Worm (Caenorhabditis elegans) whole organism, L1 larva: ENCODE measurements around the gene npr-43.

ENCODE experiments used
- C16A3.4 ChIP-seq: fragments of 150-350 bp; optimal IDR thresholded peaks from 2 replicates; lab custom pipeline; 2014; ENCODE audit warnings: missing biosample characterization, missing genetic modification characterization
- C34B4.2 ChIP-seq: sonication (generic microtip); optimal IDR thresholded peaks from 2 replicates; lab custom pipeline; 2017; ENCODE audit warnings: mild to moderate bottlenecking, missing genetic modification characterization, missing compliant biosample characterization
- Y116A8C.19 ChIP-seq: sonication (generic microtip); optimal IDR thresholded peaks from 2 replicates; lab custom pipeline; 2016; ENCODE audit warnings: missing compliant biosample characterization, missing genetic modification characterization, borderline replicate concordance
- aha-1 ChIP-seq: fragments of 150-350 bp; optimal IDR thresholded peaks from 2 replicates; lab custom pipeline; 2014; ENCODE audit warnings: missing biosample characterization, missing genetic modification characterization
- aly-2 ChIP-seq: fragments of 150-350 bp; optimal IDR thresholded peaks from 2 replicates; lab custom pipeline; 2014; ENCODE audit warnings: missing biosample characterization, missing genetic modification characterization
- ama-1 ChIP-seq: fragments of 150-350 bp; optimal IDR thresholded peaks from 2 replicates; lab custom pipeline; 2014
- ceh-88 ChIP-seq: fragments of 200-800 bp; sonication (Bioruptor generic); IDR thresholded peaks from 2 replicates; pipeline ENCODE4 v1.3.6; 2022; ENCODE audit warnings: missing genetic modification characterization, missing compliant biosample characterization
- ceh-90 ChIP-seq: sonication (generic microtip); optimal IDR thresholded peaks from 2 replicates; lab custom pipeline; 2016; ENCODE audit warnings: missing genetic modification characterization, missing compliant biosample characterization
- efl-1 ChIP-seq, 4 experiments: fragments of 150-350 bp; optimal IDR thresholded peaks in 3 of 4; peaks in 1 of 4; 1 replicate in 1 of 4; 2 replicates in 3 of 4; lab custom pipeline; 2014; ENCODE audit warnings: missing biosample characterization in 2 of 4, missing genetic modification characterization in 2 of 4, missing genetic modification reagents in 2 of 4
- egl-13 ChIP-seq: sonication (generic microtip); optimal IDR thresholded peaks from 2 replicates; lab custom pipeline; 2016; ENCODE audit warnings: missing genotype, missing genetic modification reagents, missing genetic modification characterization, missing compliant biosample characterization
- egl-27 ChIP-seq, 2 experiments: fragments of 150-350 bp in 1 of 2; sonication (generic microtip); optimal IDR thresholded peaks; 3 replicates each; lab custom pipeline; 2017 to 2018; ENCODE audit warnings: missing biosample characterization in 2 of 2, missing genetic modification characterization in 2 of 2, missing genetic modification reagents in 2 of 2
- elt-2 ChIP-seq: sonication (generic microtip); optimal IDR thresholded peaks from 2 replicates; lab custom pipeline; 2016; ENCODE audit warnings: missing genetic modification characterization, mild to moderate bottlenecking, inconsistent platforms, missing compliant biosample characterization, missing genetic modification reagents
- elt-3 ChIP-seq, 6 experiments: fragments of 150-350 bp in 1 of 6; sonication (generic microtip); optimal IDR thresholded peaks; 2 replicates each; lab custom pipeline; 2017 to 2018; ENCODE audit warnings: missing biosample characterization in 6 of 6, missing genetic modification characterization in 6 of 6, inconsistent platforms in 1 of 6
- ets-5 ChIP-seq: fragments of 200-800 bp; sonication (Bioruptor generic); IDR thresholded peaks from 2 replicates; pipeline ENCODE4 v1.3.6; 2022; ENCODE audit warnings: missing genetic modification characterization, missing compliant biosample characterization
- fkh-10 ChIP-seq: sonication (generic microtip); optimal IDR thresholded peaks from 2 replicates; lab custom pipeline; 2017; ENCODE audit warnings: missing biosample characterization, missing genetic modification reagents, missing genetic modification characterization
- fkh-4 ChIP-seq: sonication (generic microtip); optimal IDR thresholded peaks from 2 replicates; lab custom pipeline; 2016; ENCODE audit warnings: missing compliant biosample characterization, missing genetic modification characterization, borderline replicate concordance
- fkh-8 ChIP-seq: sonication (generic microtip); optimal IDR thresholded peaks from 2 replicates; lab custom pipeline; 2016; ENCODE audit warnings: mild to moderate bottlenecking, missing genetic modification characterization, missing compliant biosample characterization
- fos-1 ChIP-seq: fragments of 150-350 bp; optimal IDR thresholded peaks from 2 replicates; lab custom pipeline; 2014; ENCODE audit warnings: missing biosample characterization, missing genetic modification characterization
- grh-1 ChIP-seq: fragments of 200-800 bp; sonication (Bioruptor generic); IDR thresholded peaks from 2 replicates; pipeline ENCODE4 v1.3.6; 2022; ENCODE audit warnings: missing genetic modification reagents, missing genetic modification characterization, missing compliant biosample characterization
- hlh-4 ChIP-seq: sonication (generic microtip); optimal IDR thresholded peaks from 2 replicates; lab custom pipeline; 2016; ENCODE audit warnings: mild to moderate bottlenecking, missing genetic modification characterization, missing compliant biosample characterization
- isw-1 ChIP-seq: fragments of 200-800 bp; sonication (Bioruptor generic); IDR thresholded peaks from 2 replicates; pipeline ENCODE4 v1.3.6; 2022; ENCODE audit warnings: missing genetic modification characterization, missing compliant biosample characterization
- lin-13 ChIP-seq: fragments of 150-350 bp; optimal IDR thresholded peaks from 2 replicates; lab custom pipeline; 2014; ENCODE audit warnings: missing biosample characterization, missing genetic modification reagents, missing genetic modification characterization
- lir-3 ChIP-seq: sonication (generic microtip); optimal IDR thresholded peaks from 2 replicates; lab custom pipeline; 2016; ENCODE audit warnings: mild to moderate bottlenecking, missing genetic modification characterization, moderate library complexity, missing compliant biosample characterization; ENCODE audit not compliant: poor library complexity
- lsy-2 ChIP-seq, 2 experiments: fragments of 150-350 bp; optimal IDR thresholded peaks; 2 replicates each; lab custom pipeline; 2014; ENCODE audit warnings: missing biosample characterization in 2 of 2, missing genetic modification characterization in 2 of 2
- mab-9 ChIP-seq: fragments of 200-800 bp; sonication (Bioruptor generic); IDR thresholded peaks from 2 replicates; pipeline ENCODE4 v1.3.6; 2022; ENCODE audit warnings: missing genetic modification reagents, missing genetic modification characterization, missing compliant biosample characterization
- mef-2 ChIP-seq: fragments of 150-350 bp; optimal IDR thresholded peaks from 2 replicates; lab custom pipeline; 2014; ENCODE audit warnings: missing biosample characterization, missing genetic modification characterization
- nhr-11 ChIP-seq: fragments of 150-350 bp; optimal IDR thresholded peaks from 2 replicates; lab custom pipeline; 2014; ENCODE audit warnings: missing biosample characterization, missing genetic modification characterization
- nhr-12 ChIP-seq: sonication (generic microtip); optimal IDR thresholded peaks from 2 replicates; lab custom pipeline; 2017; ENCODE audit warnings: missing biosample characterization, missing genetic modification characterization
- nhr-19 ChIP-seq: fragments of 200-800 bp; sonication (Bioruptor generic); conservative IDR thresholded peaks from 2 replicates; pipeline ENCODE4 v1.3.6; 2022; ENCODE audit warnings: missing genetic modification characterization, missing compliant biosample characterization
- nhr-20 ChIP-seq: sonication (generic microtip); optimal IDR thresholded peaks from 2 replicates; lab custom pipeline; 2016; ENCODE audit warnings: mild to moderate bottlenecking, missing genetic modification characterization, missing compliant biosample characterization
- nhr-237 ChIP-seq: fragments of 150-350 bp; optimal IDR thresholded peaks from 2 replicates; lab custom pipeline; 2014; ENCODE audit warnings: missing biosample characterization, missing genetic modification characterization
- nhr-28 ChIP-seq: fragments of 150-350 bp; optimal IDR thresholded peaks from 2 replicates; lab custom pipeline; 2014; ENCODE audit warnings: missing biosample characterization, missing genetic modification characterization
- nhr-71 ChIP-seq: sonication (generic microtip); optimal IDR thresholded peaks from 2 replicates; lab custom pipeline; 2016; ENCODE audit warnings: mild to moderate bottlenecking, missing genetic modification characterization, moderate library complexity, missing compliant biosample characterization
- nhr-76 ChIP-seq: sonication (generic microtip); optimal IDR thresholded peaks from 2 replicates; lab custom pipeline; 2017; ENCODE audit warnings: missing biosample characterization, missing genetic modification characterization
- nhr-84 ChIP-seq: sonication (generic microtip); optimal IDR thresholded peaks from 2 replicates; lab custom pipeline; 2017; ENCODE audit warnings: missing biosample characterization, missing genetic modification characterization
- nhr-85 ChIP-seq: sonication (generic microtip); peaks from one replicate; lab custom pipeline; 2016; ENCODE audit warnings: missing genetic modification characterization, inconsistent platforms, missing compliant biosample characterization
- nhr-90 ChIP-seq: sonication (generic microtip); optimal IDR thresholded peaks from 2 replicates; lab custom pipeline; 2016; ENCODE audit warnings: mild to moderate bottlenecking, missing genetic modification characterization, missing compliant biosample characterization; ENCODE audit not compliant: poor library complexity
- pag-3 ChIP-seq: sonication (generic microtip); optimal IDR thresholded peaks from 2 replicates; lab custom pipeline; 2017; ENCODE audit warnings: missing genetic modification characterization, mild to moderate bottlenecking, missing compliant biosample characterization, antibody characterized with exemption, borderline replicate concordance; ENCODE audit not compliant: insufficient read depth
- pax-3 ChIP-seq: fragments of 200-800 bp; sonication (Bioruptor generic); optimal IDR thresholded peaks from 2 replicates; lab custom pipeline; 2018; ENCODE audit warnings: mild to moderate bottlenecking, missing genetic modification characterization, moderate library complexity, missing compliant biosample characterization
- rnt-1 ChIP-seq: sonication (generic microtip); optimal IDR thresholded peaks from 2 replicates; lab custom pipeline; 2016; ENCODE audit warnings: mild to moderate bottlenecking, missing genetic modification characterization, moderate library complexity, missing compliant biosample characterization
- snpc-4 ChIP-seq: fragments of 150-350 bp; optimal IDR thresholded peaks from 2 replicates; lab custom pipeline; 2014; ENCODE audit warnings: missing biosample characterization, missing genetic modification characterization
- snu-23 ChIP-seq: sonication (generic microtip); optimal IDR thresholded peaks from 2 replicates; lab custom pipeline; 2016; ENCODE audit warnings: missing genetic modification characterization, missing compliant biosample characterization
- swsn-7 ChIP-seq: sonication (generic microtip); optimal IDR thresholded peaks from 2 replicates; lab custom pipeline; 2016; ENCODE audit warnings: missing genetic modification characterization, missing compliant biosample characterization
- tlp-1 ChIP-seq: fragments of 150-350 bp; optimal IDR thresholded peaks from 2 replicates; lab custom pipeline; 2014; ENCODE audit warnings: missing biosample characterization, missing genetic modification characterization
- unc-30 ChIP-seq: sonication (generic microtip); optimal IDR thresholded peaks from 2 replicates; lab custom pipeline; 2017; ENCODE audit warnings: missing biosample characterization, missing genetic modification characterization
- unc-98 ChIP-seq: fragments of 200-800 bp; sonication (Bioruptor generic); IDR thresholded peaks from 2 replicates; pipeline ENCODE4 v1.3.6; 2022; ENCODE audit warnings: missing genetic modification characterization, missing compliant biosample characterization
- vab-15 ChIP-seq: sonication (generic microtip); optimal IDR thresholded peaks from 2 replicates; lab custom pipeline; 2017; ENCODE audit warnings: missing genotype, mild to moderate bottlenecking, missing genetic modification characterization, missing compliant biosample characterization
- xbp-1 ChIP-seq: sonication (generic microtip); optimal IDR thresholded peaks from 2 replicates; lab custom pipeline; 2016; ENCODE audit warnings: missing genetic modification characterization, missing compliant biosample characterization
- zip-4 ChIP-seq: fragments of 200-800 bp; sonication (Bioruptor generic); optimal IDR thresholded peaks from 2 replicates; lab custom pipeline; 2018; ENCODE audit warnings: mild to moderate bottlenecking, missing genetic modification characterization, moderate library complexity, missing compliant biosample characterization
- ztf-4 ChIP-seq: fragments of 150-350 bp; optimal IDR thresholded peaks from 2 replicates; lab custom pipeline; 2014; ENCODE audit warnings: missing biosample characterization, missing genetic modification characterization

npr-43 gene

DNA sequence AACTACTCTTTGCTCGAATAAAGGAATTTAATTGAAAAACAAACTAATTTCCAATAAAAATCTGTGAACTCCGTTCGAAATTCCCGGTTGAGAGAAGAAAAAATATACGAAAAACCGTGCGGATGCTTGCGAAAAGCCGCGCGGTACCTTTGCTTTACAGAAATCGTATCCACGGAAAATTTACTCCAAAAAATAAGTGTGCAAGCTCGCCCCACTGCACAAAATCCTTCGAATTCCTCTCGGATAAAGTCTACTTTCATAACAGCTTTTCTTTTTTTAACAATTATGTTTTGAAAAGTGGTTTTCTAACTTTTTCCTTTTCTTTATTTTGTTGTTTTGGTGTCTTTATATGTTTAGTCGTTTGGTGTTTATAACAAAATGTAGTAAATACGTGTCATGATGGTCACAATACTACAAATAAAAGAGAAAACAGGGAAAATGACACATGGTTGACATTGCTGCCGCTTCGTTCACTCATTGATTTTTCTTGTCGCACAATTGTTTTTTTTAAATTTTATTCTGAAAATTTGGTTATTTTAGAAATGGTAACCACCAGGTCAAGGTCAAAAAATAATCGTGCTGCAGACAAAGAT is 31.6 kb downstream of the npr-43 start, which contains the start of gene cept-2 (continued):
- TF ChIP-seq egl-13 (tag; lab: Kevin White, UChicago) (peak; percentile 91), C16A3.4 (tag; lab: Kevin White, UChicago) (peak; percentile 98), grh-1 (GFP tag; lab: Robert Waterston, UW) (peak; percentile 83), nhr-84 (tag; lab: Kevin White, UChicago) (no peak), ets-5 (no peak), ama-1 (lab: Kevin White, UChicago) (peak; percentile 52), nhr-90 (peak; percentile 91), elt-2 (peak; percentile 46), swsn-7 (tag; lab: Kevin White, UChicago) (peak; percentile 95), xbp-1 (tag; lab: Kevin White, UChicago) (peak; percentile 93), nhr-19 (GFP tag; lab: Robert Waterston, UW) (peak; percentile 96), nhr-237 (tag; lab: Kevin White, UChicago) (peak; percentile 60), rnt-1 (tag; lab: Kevin White, UChicago) (peak; percentile 98), ztf-4 (tag; lab: Kevin White, UChicago) (peak; percentile 85), nhr-11 (peak; percentile 75), nhr-71 (peak; percentile 97), aly-2 (peak; percentile 78), nhr-76 (tag; lab: Kevin White, UChicago) (no peak), nhr-20 (tag; lab: Kevin White, UChicago) (peak; percentile 97), C34B4.2 (tag; lab: Kevin White, UChicago) (no peak), nhr-12 (tag; lab: Kevin White, UChicago) (no peak), pag-3 (tag; lab: Kevin White, UChicago) (peak; percentile 82), snu-23 (peak; percentile 97), nhr-85 (tag; lab: Kevin White, UChicago) (peak; percentile 96), fos-1 (peak; percentile 71), fkh-4 (tag; lab: Kevin White, UChicago) (peak; percentile 85), nhr-28 (tag; lab: Kevin White, UChicago) (no peak), hlh-4 (tag; lab: Kevin White, UChicago) (no peak), unc-98 (peak; percentile 44; the same call in 1 of the 2 replicates), egl-27 (tag; optimal IDR thresholded peaks at IDR 0.05; lab: Kevin White, UChicago) (peak in 1 of 2 experiments; percentile 56), ceh-88 (GFP tag; lab: Robert Waterston, UW) (peak; percentile 84), isw-1 (GFP tag; lab: Robert Waterston, UW) (peak; percentile 92), ceh-90 (tag; lab: Kevin White, UChicago) (peak; percentile 67), lir-3 (tag; lab: Kevin White, UChicago) (peak; percentile 93), unc-30 (tag; lab: Kevin White, UChicago) (no peak), mab-9 (GFP tag; lab: Robert Waterston, UW) (peak; percentile 81), lsy-2 (tag; optimal IDR thresholded peaks at IDR 0.05; lab: Kevin White, UChicago) (peak; percentile 93 to 96), tlp-1 (tag; lab: Kevin White, UChicago) (no peak), vab-15 (tag; lab: Kevin White, UChicago) (peak; percentile 78), fkh-8 (tag; lab: Kevin White, UChicago) (peak; percentile 95), Y116A8C.19 (no peak), aha-1 (tag; lab: Kevin White, UChicago) (peak; percentile 9), fkh-10 (GFP tag; lab: Kevin White, UChicago) (peak; percentile 70), mef-2 (peak; percentile 37), lin-13 (GFP tag; lab: Kevin White, UChicago) (peak; percentile 96), efl-1 (optimal IDR thresholded peaks at IDR 0.05; lab: Kevin White, UChicago) (peak; percentile 91 to 93), efl-1 (GFP tag; optimal IDR thresholded peaks at IDR 0.05 in 1 of 2; lab: Kevin White, UChicago) (peak; percentile 85 to 98), zip-4 (GFP tag; lab: Kevin White, UChicago) (peak; percentile 66), elt-3 (tag; optimal IDR thresholded peaks at IDR 0.05; lab: Kevin White, UChicago) (peak in 3 of 6 experiments; percentile 37 to 93 (median 76)), pax-3 (tag; lab: Kevin White, UChicago) (peak; percentile 99), snpc-4 (tag; lab: Kevin White, UChicago) (peak; percentile 89)
